Fruit fly (Drosophila melanogaster) whole organism, embryonic: ENCODE results near the gene Muc30E.

Experiments used
- Aef1 ChIP-seq: fragments of 200-800 bp; sonication (Bioruptor generic); IDR thresholded peaks from 3 replicates; pipeline ENCODE4 v1.3.6; 2022; ENCODE audit warnings: missing biosample characterization, missing genetic modification characterization
- Antp ChIP-seq: fragments of 200-800 bp; sonication (Bioruptor generic); optimal IDR thresholded peaks from 3 replicates; lab custom pipeline; 2016; ENCODE audit warnings: missing biosample characterization, missing genetic modification characterization
- CG10321 ChIP-seq: fragments of 200-800 bp; sonication (Bioruptor generic); IDR thresholded peaks from 2 replicates; pipeline ENCODE4 v1.3.6; 2022; ENCODE audit warnings: missing biosample characterization, missing genetic modification characterization
- CG12769 ChIP-seq: fragments of 200-800 bp; sonication (Bioruptor generic); optimal IDR thresholded peaks from 2 replicates; lab custom pipeline; 2019; ENCODE audit warnings: missing biosample characterization, mild to moderate bottlenecking, missing genetic modification characterization, moderate library complexity
- CG14965 ChIP-seq: fragments of 200-800 bp; sonication (Bioruptor generic); optimal IDR thresholded peaks from 2 replicates; lab custom pipeline; 2016; ENCODE audit warnings: missing biosample characterization, missing genetic modification characterization, borderline replicate concordance
- CG15073 ChIP-seq: fragments of 200-800 bp; sonication (Bioruptor generic); optimal IDR thresholded peaks from 2 replicates; lab custom pipeline; 2016; ENCODE audit warnings: missing biosample characterization, missing genetic modification characterization
- CG1647 ChIP-seq: fragments of 200-800 bp; sonication (Bioruptor generic); optimal IDR thresholded peaks from 3 replicates; lab custom pipeline; 2016; ENCODE audit warnings: missing biosample characterization, missing genetic modification characterization
- CG18599 ChIP-seq: fragments of 200-800 bp; sonication (Bioruptor generic); optimal IDR thresholded peaks from 3 replicates; lab custom pipeline; 2017; ENCODE audit warnings: missing biosample characterization, missing genetic modification characterization, mild to moderate bottlenecking, moderate library complexity, missing genetic modification reagents
- CG33213 ChIP-seq: fragments of 200-800 bp; sonication (Bioruptor generic); optimal IDR thresholded peaks from 3 replicates; lab custom pipeline; 2016; ENCODE audit warnings: missing biosample characterization, missing genetic modification characterization
- CG42726 ChIP-seq: fragments of 200-800 bp; sonication (Bioruptor generic); IDR thresholded peaks from 2 replicates; pipeline ENCODE4 v1.3.6; 2022; ENCODE audit warnings: missing biosample characterization, missing genetic modification characterization; ENCODE audit not compliant: partially characterized antibody
- CG7556 ChIP-seq: fragments of 200-800 bp; sonication (Bioruptor generic); optimal IDR thresholded peaks from 2 replicates; lab custom pipeline; 2017; ENCODE audit warnings: missing biosample characterization, mild to moderate bottlenecking, missing genetic modification characterization
- CG7987 ChIP-seq: fragments of 200-800 bp; sonication (Bioruptor generic); optimal IDR thresholded peaks from 2 replicates; lab custom pipeline; 2018; ENCODE audit warnings: missing biosample characterization, mild to moderate bottlenecking, missing genetic modification characterization, moderate library complexity
- CG8478 ChIP-seq: fragments of >200 bp; optimal IDR thresholded peaks from 2 replicates; lab custom pipeline; 2018
- CG8765 ChIP-seq: fragments of 200-800 bp; sonication (Bioruptor generic); IDR thresholded peaks from 2 replicates; pipeline ENCODE4 v1.3.6; 2022; ENCODE audit warnings: missing biosample characterization, missing genetic modification characterization
- Camta ChIP-seq: fragments of 200-800 bp; sonication (Bioruptor generic); optimal IDR thresholded peaks from 2 replicates; lab custom pipeline; 2016; ENCODE audit warnings: missing biosample characterization, missing genetic modification characterization
- D19A ChIP-seq: fragments of 200-800 bp; optimal IDR thresholded peaks from 3 replicates; lab custom pipeline; 2019; ENCODE audit warnings: missing biosample characterization, mild to moderate bottlenecking, missing genetic modification characterization, moderate library complexity
- Dbx ChIP-seq: fragments of 200-800 bp; sonication (Bioruptor generic); IDR thresholded peaks from 3 replicates; pipeline ENCODE4 v1.3.6; 2022; ENCODE audit warnings: missing biosample characterization, missing genetic modification characterization
- Deaf1 ChIP-seq: fragments of 200-800 bp; optimal IDR thresholded peaks from 3 replicates; lab custom pipeline; 2019; ENCODE audit warnings: missing biosample characterization, mild to moderate bottlenecking, missing genetic modification characterization, moderate library complexity
- E2f1 ChIP-seq: fragments of 200-800 bp; sonication (Bioruptor generic); IDR thresholded peaks from 2 replicates; pipeline ENCODE4 v1.3.6; 2022; ENCODE audit warnings: missing biosample characterization, missing genetic modification characterization
- Fer2 ChIP-seq: fragments of 200-800 bp; sonication (Bioruptor generic); optimal IDR thresholded peaks from 2 replicates; lab custom pipeline; 2018; ENCODE audit warnings: missing biosample characterization, mild to moderate bottlenecking, missing genetic modification characterization, moderate library complexity
- H15 ChIP-seq: fragments of 200-800 bp; sonication (Bioruptor generic); IDR thresholded peaks from 3 replicates; pipeline ENCODE4 v1.3.6; 2022; ENCODE audit warnings: missing biosample characterization, missing genetic modification characterization
- Hmr ChIP-seq: fragments of 200-800 bp; sonication (Bioruptor generic); optimal IDR thresholded peaks from 3 replicates; lab custom pipeline; 2017; ENCODE audit warnings: mild to moderate bottlenecking, missing biosample characterization, missing genetic modification reagents, missing genetic modification characterization
- Hr78 ChIP-seq, 2 experiments: fragments of 200-800 bp in 1 of 2; fragments of >200 bp in 1 of 2; sonication (Bioruptor generic) in 1 of 2; optimal IDR thresholded peaks; 2 replicates each; lab custom pipeline; 2017 to 2019; ENCODE audit warnings: missing biosample characterization in 2 of 2, missing genetic modification characterization in 2 of 2, mild to moderate bottlenecking in 1 of 2, moderate library complexity in 1 of 2
- Jarid2 ChIP-seq: fragments of 200-800 bp; sonication (Bioruptor generic); optimal IDR thresholded peaks from 3 replicates; lab custom pipeline; 2017; ENCODE audit warnings: mild to moderate bottlenecking, missing biosample characterization, missing genetic modification reagents, missing genetic modification characterization
- Mad ChIP-seq: fragments of 200-800 bp; sonication (Bioruptor generic); optimal IDR thresholded peaks from 2 replicates; lab custom pipeline; 2016; ENCODE audit warnings: missing biosample characterization, missing genetic modification characterization
- Mes4 ChIP-seq: fragments of 200-800 bp; sonication (Bioruptor generic); optimal IDR thresholded peaks from 2 replicates; lab custom pipeline; 2016; ENCODE audit warnings: missing biosample characterization, missing genetic modification characterization
- NfI ChIP-seq: fragments of 200-800 bp; sonication (Bioruptor generic); optimal IDR thresholded peaks from 3 replicates; lab custom pipeline; 2018; ENCODE audit warnings: missing biosample characterization, mild to moderate bottlenecking, missing genetic modification characterization, moderate library complexity
- Oaz ChIP-seq: fragments of 200-800 bp; sonication (Bioruptor generic); IDR thresholded peaks from 2 replicates; pipeline ENCODE4 v1.3.6; 2022; ENCODE audit warnings: missing biosample characterization, missing genetic modification characterization
- PHDP ChIP-seq: fragments of 200-800 bp; sonication (Bioruptor generic); optimal IDR thresholded peaks from 3 replicates; lab custom pipeline; 2018; ENCODE audit warnings: missing biosample characterization, mild to moderate bottlenecking, missing genetic modification characterization, moderate library complexity
- Usf ChIP-seq: fragments of 200-800 bp; sonication (Bioruptor generic); optimal IDR thresholded peaks from 2 replicates; lab custom pipeline; 2017; ENCODE audit warnings: missing genotype, missing biosample characterization, missing genetic modification characterization
- bbx ChIP-seq: fragments of 200-800 bp; sonication (Bioruptor generic); IDR thresholded peaks from 2 replicates; pipeline ENCODE4 v1.3.6; 2022; ENCODE audit warnings: missing biosample characterization, missing genetic modification characterization; ENCODE audit not compliant: partially characterized antibody
- bcd ChIP-seq: fragments of 200-800 bp; sonication (Bioruptor generic); optimal IDR thresholded peaks from 2 replicates; lab custom pipeline; 2017; ENCODE audit warnings: missing biosample characterization, mild to moderate bottlenecking, missing genetic modification characterization
- bowl ChIP-seq: fragments of 200-800 bp; sonication (Bioruptor generic); IDR thresholded peaks from 2 replicates; pipeline ENCODE4 v1.3.6; 2022; ENCODE audit warnings: missing biosample characterization, missing genetic modification characterization
- br ChIP-seq: fragments of >200 bp; optimal IDR thresholded peaks from 2 replicates; lab custom pipeline; 2017
- cas ChIP-seq: fragments of 200-800 bp; sonication (Bioruptor generic); IDR thresholded peaks from 2 replicates; pipeline ENCODE4 v1.3.6; 2022; ENCODE audit warnings: missing biosample characterization, missing genetic modification characterization
- chinmo ChIP-seq: fragments of 200-800 bp; sonication (Bioruptor generic); IDR thresholded peaks from 4 replicates; pipeline ENCODE4 v1.3.6; 2022; ENCODE audit warnings: missing biosample characterization, missing genetic modification characterization; ENCODE audit not compliant: partially characterized antibody
- dmrt99B ChIP-seq: fragments of 200-800 bp; sonication (Bioruptor generic); optimal IDR thresholded peaks from 2 replicates; lab custom pipeline; 2018; ENCODE audit warnings: missing biosample characterization, mild to moderate bottlenecking, missing genetic modification characterization, moderate library complexity
- h ChIP-seq: fragments of >200 bp; optimal IDR thresholded peaks from 2 replicates; lab custom pipeline; 2017
- hth ChIP-seq: fragments of >200 bp; optimal IDR thresholded peaks from 2 replicates; lab custom pipeline; 2017; ENCODE audit warnings: inconsistent platforms
- jing ChIP-seq: fragments of 200-800 bp; sonication (Bioruptor generic); optimal IDR thresholded peaks from 2 replicates; lab custom pipeline; 2018; ENCODE audit warnings: missing biosample characterization, mild to moderate bottlenecking, missing genetic modification characterization
- kah ChIP-seq: fragments of 200-800 bp; sonication (Bioruptor generic); optimal IDR thresholded peaks from 2 replicates; lab custom pipeline; 2018; ENCODE audit warnings: missing biosample characterization, mild to moderate bottlenecking, missing genetic modification characterization
- kay ChIP-seq: fragments of 200-800 bp; sonication (Bioruptor generic); optimal IDR thresholded peaks from 2 replicates; lab custom pipeline; 2016; ENCODE audit warnings: missing biosample characterization, missing genetic modification characterization
- pfk ChIP-seq: fragments of 200-800 bp; sonication (Bioruptor generic); optimal IDR thresholded peaks from 2 replicates; lab custom pipeline; 2018; ENCODE audit warnings: missing biosample characterization, mild to moderate bottlenecking, missing genetic modification characterization, moderate library complexity
- pnt ChIP-seq: fragments of 200-800 bp; sonication (Bioruptor generic); optimal IDR thresholded peaks from 3 replicates; lab custom pipeline; 2016; ENCODE audit warnings: missing biosample characterization, missing genetic modification characterization
- sisA ChIP-seq: fragments of 200-800 bp; sonication (Bioruptor generic); IDR thresholded peaks from 2 replicates; pipeline ENCODE4 v1.3.6; 2022; ENCODE audit warnings: missing biosample characterization, missing genetic modification characterization
- slbo ChIP-seq: fragments of 200-800 bp; sonication (Bioruptor generic); IDR thresholded peaks from 2 replicates; pipeline ENCODE4 v1.3.6; 2022; ENCODE audit warnings: missing biosample characterization, missing genetic modification characterization
- sob ChIP-seq: fragments of 200-800 bp; sonication (Bioruptor generic); IDR thresholded peaks from 2 replicates; pipeline ENCODE4 v1.3.6; 2022; ENCODE audit warnings: missing biosample characterization, missing genetic modification characterization
- ttk ChIP-seq: fragments of 200-800 bp; sonication (Bioruptor generic); IDR thresholded peaks from 2 replicates; pipeline ENCODE4 v2.1.2; 2022; ENCODE audit warnings: missing biosample characterization, missing genetic modification characterization
- twi ChIP-seq: fragments of 200-800 bp; optimal IDR thresholded peaks from 2 replicates; lab custom pipeline; 2019; ENCODE audit warnings: missing biosample characterization, mild to moderate bottlenecking, missing genetic modification characterization, moderate library complexity
- zen2 ChIP-seq: fragments of 200-800 bp; sonication (Bioruptor generic); IDR thresholded peaks from 3 replicates; pipeline ENCODE4 v1.3.6; 2022; ENCODE audit warnings: missing biosample characterization, missing genetic modification characterization; ENCODE audit not compliant: partially characterized antibody

Muc30E gene

dm6 chr2L:9943521-9943920 is 40.6 kb upstream of the Muc30E start (continued):
- TF ChIP-seq CG7987 (GFP tag; lab: Kevin White, UChicago) (no peak), Hr78 (GFP tag; optimal IDR thresholded peaks at IDR 0.05; lab: Kevin White, UChicago) (no peak), slbo (GFP tag; lab: Robert Waterston, UW) (no peak; the same call in 1 of the 2 replicates), Deaf1 (tag; lab: Kevin White, UChicago) (peak; percentile 39), jing (no peak), cas (GFP tag; lab: Robert Waterston, UW) (no peak)
- TF ChIP-seq, all 482 proteins: peak for 59

DNA sequence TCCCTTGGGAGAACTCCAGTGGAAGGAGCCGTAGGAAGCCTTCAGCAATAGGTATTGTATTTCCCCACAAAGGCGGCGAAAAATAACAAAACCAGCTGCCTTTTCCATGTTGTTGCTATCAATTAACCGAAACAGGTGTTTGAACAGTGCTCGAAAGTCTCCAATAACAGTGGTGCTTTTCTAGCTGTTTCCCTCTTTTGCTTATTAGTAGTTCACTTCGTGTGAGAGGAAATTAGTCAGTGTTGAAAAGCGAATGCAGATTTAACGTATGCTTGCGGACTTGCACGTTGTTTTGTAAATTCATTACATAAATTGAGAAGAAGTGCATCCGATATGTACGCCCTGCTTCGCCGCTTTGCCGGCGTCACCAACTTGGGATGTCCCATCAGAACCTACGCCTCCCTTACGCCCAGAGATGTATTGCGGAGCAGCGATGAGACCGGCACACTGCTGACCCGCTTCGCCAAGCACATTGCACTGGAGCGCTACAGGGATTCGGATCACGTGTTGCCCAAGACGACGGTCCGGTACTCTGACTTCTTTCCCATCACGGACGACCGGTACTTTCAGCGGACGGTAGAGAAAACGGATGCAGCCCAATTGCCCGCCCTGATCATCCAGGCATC is 35.8 kb upstream of the Muc30E start, which contains the start of the genes Datp and CG4619:
TSS of gene Datp (minus strand) at position 160 of the 626 bp plus-strand sequence.
TSS of gene CG4619 (plus strand) at position 233 of the 626 bp plus-strand sequence.
- TF ChIP-seq Mad (GFP tag; lab: Kevin White, UChicago) (peak; percentile 14), Hmr (no peak), Usf (GFP tag; lab: Kevin White, UChicago) (no peak), kah (GFP tag; lab: Kevin White, UChicago) (peak; percentile 97), CG33213 (GFP tag; lab: Kevin White, UChicago) (peak; percentile 64), sob (GFP tag; lab: Robert Waterston, UW) (peak; percentile 87), CG8478 (lab: Kevin White, UChicago) (no peak), Fer2 (tag; lab: Kevin White, UChicago) (no peak), CG42726 (no peak), hth (no peak), CG15073 (GFP tag; lab: Kevin White, UChicago) (no peak), CG7556 (GFP tag; lab: Kevin White, UChicago) (no peak), Mes4 (no peak), Camta (GFP tag; lab: Kevin White, UChicago) (no peak), Jarid2 (GFP tag; lab: Kevin White, UChicago) (peak; percentile 6), Antp (peak; percentile 33), CG10321 (GFP tag; lab: Robert Waterston, UW) (no peak), Dbx (GFP tag; lab: Robert Waterston, UW) (peak; percentile 62; the same call in 2 of the 3 replicates), sisA (GFP tag; lab: Robert Waterston, UW) (no peak), D19A (tag; lab: Kevin White, UChicago) (no peak), Aef1 (peak; percentile 59; the same call in 2 of the 3 replicates), ttk (no peak), Oaz (GFP tag; lab: Robert Waterston, UW) (no peak), H15 (peak; percentile 65; the same call in 2 of the 3 replicates), CG18599 (GFP tag; lab: Kevin White, UChicago) (peak; percentile 72), CG1647 (GFP tag; lab: Kevin White, UChicago) (peak; percentile 21), zen2 (GFP tag; lab: Robert Waterston, UW) (no peak), twi (tag; lab: Kevin White, UChicago) (no peak), CG12769 (tag; lab: Kevin White, UChicago) (no peak), pfk (GFP tag; lab: Kevin White, UChicago) (peak; percentile 9), br (no peak), CG14965 (no peak), kay (GFP tag; lab: Kevin White, UChicago) (no peak), CG8765 (GFP tag; lab: Robert Waterston, UW) (no peak), E2f1 (GFP tag; lab: Robert Waterston, UW) (no peak), h (lab: Kevin White, UChicago) (no peak), PHDP (tag; lab: Kevin White, UChicago) (no peak), slbo (GFP tag; lab: Robert Waterston, UW) (peak; percentile 71), bcd (GFP tag; lab: Kevin White, UChicago) (peak; percentile 30), bowl (GFP tag; lab: Robert Waterston, UW) (no peak), chinmo (GFP tag; lab: Robert Waterston, UW) (no peak), dmrt99B (tag; lab: Kevin White, UChicago) (no peak), pnt (GFP tag; lab: Kevin White, UChicago) (no peak), NfI (GFP tag; lab: Kevin White, UChicago) (peak; percentile 61), bbx (GFP tag; lab: Robert Waterston, UW) (peak; percentile 46)
